Fruit fly (Drosophila melanogaster) whole organism, embryonic: Measurements from ENCODE around the gene CG10508.

Experiments
- Abd-B ChIP-seq: fragments of 200-800 bp; sonication (Bioruptor generic); optimal IDR thresholded peaks from 2 replicates; lab custom pipeline; 2018; ENCODE audit warnings: missing biosample characterization, mild to moderate bottlenecking, missing genetic modification characterization, moderate library complexity
- Aef1 ChIP-seq: fragments of 200-800 bp; sonication (Bioruptor generic); IDR thresholded peaks from 3 replicates; pipeline ENCODE4 v1.3.6; 2022; ENCODE audit warnings: missing biosample characterization, missing genetic modification characterization
- BEAF-32 ChIP-seq: fragments of 200-800 bp; sonication (Bioruptor generic); optimal IDR thresholded peaks from 3 replicates; lab custom pipeline; 2017; ENCODE audit warnings: missing biosample characterization, missing genetic modification characterization, mild to moderate bottlenecking, moderate library complexity, missing genetic modification reagents
- CG14667 ChIP-seq: fragments of 200-800 bp; sonication (Bioruptor generic); IDR thresholded peaks from 2 replicates; pipeline ENCODE4 v1.3.6; 2022; ENCODE audit warnings: missing biosample characterization, missing genetic modification characterization
- CG1529 ChIP-seq: fragments of 200-800 bp; sonication (Bioruptor generic); optimal IDR thresholded peaks from 3 replicates; lab custom pipeline; 2018; ENCODE audit warnings: missing biosample characterization, missing genetic modification characterization
- CG15479 ChIP-seq: fragments of 200-800 bp; sonication (Bioruptor generic); optimal IDR thresholded peaks from 3 replicates; lab custom pipeline; 2019; ENCODE audit warnings: missing biosample characterization, mild to moderate bottlenecking, missing genetic modification characterization, moderate library complexity
- CG1603 ChIP-seq: fragments of 200-800 bp; sonication (Bioruptor generic); optimal IDR thresholded peaks from 2 replicates; lab custom pipeline; 2019; ENCODE audit warnings: missing biosample characterization, mild to moderate bottlenecking, missing genetic modification characterization, moderate library complexity
- CG17328 ChIP-seq: fragments of 200-800 bp; sonication (Bioruptor generic); IDR thresholded peaks from 2 replicates; pipeline ENCODE4 v1.3.6; 2022; ENCODE audit warnings: missing biosample characterization, missing genetic modification characterization
- CG17361 ChIP-seq: fragments of 200-800 bp; sonication (Bioruptor generic); IDR thresholded peaks from 3 replicates; pipeline ENCODE4 v1.3.6; 2022; ENCODE audit warnings: missing biosample characterization, missing genetic modification characterization
- CG17829 ChIP-seq: fragments of 200-800 bp; optimal IDR thresholded peaks from 2 replicates; lab custom pipeline; 2019; ENCODE audit warnings: missing biosample characterization, mild to moderate bottlenecking, missing genetic modification characterization, moderate library complexity
- CG2199 ChIP-seq: fragments of 200-800 bp; sonication (Bioruptor generic); IDR thresholded peaks from 3 replicates; pipeline ENCODE4 v1.3.6; 2022; ENCODE audit warnings: missing biosample characterization, missing genetic modification characterization
- CG3065 ChIP-seq: fragments of 200-800 bp; sonication (Bioruptor generic); optimal IDR thresholded peaks from 2 replicates; lab custom pipeline; 2016; ENCODE audit warnings: missing biosample characterization, missing genetic modification characterization
- CG31365 ChIP-seq: fragments of 200-800 bp; sonication (Bioruptor generic); optimal IDR thresholded peaks from 2 replicates; lab custom pipeline; 2018; ENCODE audit warnings: missing biosample characterization, mild to moderate bottlenecking, missing genetic modification characterization
- CG34376 ChIP-seq: fragments of 200-800 bp; sonication (Bioruptor generic); optimal IDR thresholded peaks from 2 replicates; lab custom pipeline; 2018; ENCODE audit warnings: missing biosample characterization, mild to moderate bottlenecking, missing genetic modification characterization
- CG3838 ChIP-seq: fragments of 200-800 bp; sonication (Bioruptor generic); optimal IDR thresholded peaks from 3 replicates; lab custom pipeline; 2016; ENCODE audit warnings: missing biosample characterization, missing genetic modification characterization
- CG4328 ChIP-seq: fragments of 200-800 bp; sonication (Bioruptor generic); optimal IDR thresholded peaks from 3 replicates; lab custom pipeline; 2017; ENCODE audit warnings: missing biosample characterization, missing genetic modification reagents, missing genetic modification characterization
- CG4820 ChIP-seq: fragments of 200-800 bp; sonication (Bioruptor generic); optimal IDR thresholded peaks from 3 replicates; lab custom pipeline; 2016; ENCODE audit warnings: missing biosample characterization, missing genetic modification characterization
- CG9609 ChIP-seq: fragments of 200-800 bp; sonication (Bioruptor generic); optimal IDR thresholded peaks from 3 replicates; lab custom pipeline; 2016; ENCODE audit warnings: missing biosample characterization, missing genetic modification characterization
- CG9727 ChIP-seq: fragments of 200-800 bp; sonication (Bioruptor generic); optimal IDR thresholded peaks from 3 replicates; lab custom pipeline; 2017; ENCODE audit warnings: missing biosample characterization, mild to moderate bottlenecking, missing genetic modification characterization
- Dad ChIP-seq: fragments of 200-800 bp; sonication (Bioruptor generic); optimal IDR thresholded peaks from 3 replicates; lab custom pipeline; 2016; ENCODE audit warnings: missing biosample characterization, missing genetic modification characterization
- Doc2 ChIP-seq: fragments of 200-800 bp; sonication (Bioruptor generic); IDR thresholded peaks from 2 replicates; pipeline ENCODE4 v1.3.6; 2022; ENCODE audit warnings: missing biosample characterization, missing genetic modification characterization
- E2f2 ChIP-seq: fragments of 200-800 bp; sonication (Bioruptor generic); IDR thresholded peaks from 2 replicates; pipeline ENCODE4 v1.3.6; 2022; ENCODE audit warnings: missing biosample characterization, missing genetic modification characterization
- Fer2 ChIP-seq: fragments of 200-800 bp; sonication (Bioruptor generic); optimal IDR thresholded peaks from 2 replicates; lab custom pipeline; 2018; ENCODE audit warnings: missing biosample characterization, mild to moderate bottlenecking, missing genetic modification characterization, moderate library complexity
- Hmx ChIP-seq: fragments of 200-800 bp; sonication (Bioruptor generic); optimal IDR thresholded peaks from 2 replicates; lab custom pipeline; 2016; ENCODE audit warnings: missing biosample characterization, missing genetic modification characterization
- Med ChIP-seq: fragments of 200-800 bp; sonication (Bioruptor generic); peaks from one replicate; lab custom pipeline; 2016; ENCODE audit warnings: missing biosample characterization, missing genetic modification characterization, mild to moderate bottlenecking, inconsistent platforms, moderate library complexity
- Oaz ChIP-seq: fragments of 200-800 bp; sonication (Bioruptor generic); IDR thresholded peaks from 2 replicates; pipeline ENCODE4 v1.3.6; 2022; ENCODE audit warnings: missing biosample characterization, missing genetic modification characterization
- Side ChIP-seq: fragments of 200-800 bp; sonication (Bioruptor generic); optimal IDR thresholded peaks from 2 replicates; lab custom pipeline; 2016; ENCODE audit warnings: missing biosample characterization, missing genetic modification characterization
- Sox100B ChIP-seq: fragments of 200-800 bp; sonication (Bioruptor generic); optimal IDR thresholded peaks from 3 replicates; lab custom pipeline; 2018; ENCODE audit warnings: missing biosample characterization, mild to moderate bottlenecking, missing genetic modification characterization
- amos ChIP-seq: fragments of 200-800 bp; sonication (Bioruptor generic); IDR thresholded peaks from 2 replicates; pipeline ENCODE4 v1.3.6; 2022; ENCODE audit warnings: missing biosample characterization, missing genetic modification characterization; ENCODE audit not compliant: partially characterized antibody
- bsh ChIP-seq, 2 experiments: fragments of 200-800 bp; sonication (Bioruptor generic); optimal IDR thresholded peaks; 2 replicates each; lab custom pipeline; 2017 to 2018; ENCODE audit warnings: mild to moderate bottlenecking in 2 of 2, missing biosample characterization in 2 of 2, missing genetic modification characterization in 2 of 2, moderate library complexity in 1 of 2
- cad ChIP-seq: fragments of >200 bp; optimal IDR thresholded peaks from 2 replicates; lab custom pipeline; 2017; ENCODE audit warnings: missing biosample characterization, missing genetic modification characterization
- chm ChIP-seq: fragments of 200-800 bp; sonication (Bioruptor generic); IDR thresholded peaks from 2 replicates; pipeline ENCODE4 v1.3.6; 2022; ENCODE audit warnings: missing biosample characterization, missing genetic modification characterization
- croc ChIP-seq: fragments of 200-800 bp; sonication (Bioruptor generic); conservative IDR thresholded peaks from 3 replicates; pipeline ENCODE4 v1.3.6; 2022; ENCODE audit warnings: missing biosample characterization, missing genetic modification characterization
- cwo ChIP-seq: fragments of 200-800 bp; sonication (Bioruptor generic); optimal IDR thresholded peaks from 3 replicates; lab custom pipeline; 2017; ENCODE audit warnings: missing biosample characterization, missing genetic modification characterization, mild to moderate bottlenecking, moderate library complexity, missing genetic modification reagents
- fd3F ChIP-seq: fragments of 200-800 bp; sonication (Bioruptor generic); optimal IDR thresholded peaks from 2 replicates; lab custom pipeline; 2018; ENCODE audit warnings: missing biosample characterization, mild to moderate bottlenecking, missing genetic modification characterization, moderate library complexity
- ftz-f1 ChIP-seq: fragments of 200-800 bp; sonication (Bioruptor generic); optimal IDR thresholded peaks from 2 replicates; lab custom pipeline; 2016; ENCODE audit warnings: missing biosample characterization, missing genetic modification characterization
- hkb ChIP-seq, 2 experiments: fragments of 200-800 bp in 1 of 2; fragments of >200 bp in 1 of 2; sonication (Bioruptor generic) in 1 of 2; IDR thresholded peaks in 1 of 2; optimal IDR thresholded peaks in 1 of 2; 2 replicates each; pipeline versions ENCODE4 v1.3.6 to Lab custom; 2017 to 2022; ENCODE audit warnings: missing biosample characterization in 1 of 2, missing genetic modification characterization in 1 of 2
- hth ChIP-seq: fragments of >200 bp; optimal IDR thresholded peaks from 2 replicates; lab custom pipeline; 2017; ENCODE audit warnings: inconsistent platforms
- ind ChIP-seq: fragments of 200-800 bp; sonication (Bioruptor generic); optimal IDR thresholded peaks from 3 replicates; lab custom pipeline; 2016; ENCODE audit warnings: missing biosample characterization, missing genetic modification characterization
- knrl ChIP-seq: fragments of 200-800 bp; sonication (Bioruptor generic); IDR thresholded peaks from 3 replicates; pipeline ENCODE4 v1.3.6; 2022; ENCODE audit warnings: missing biosample characterization, missing genetic modification characterization; ENCODE audit not compliant: partially characterized antibody
- maf-S ChIP-seq: fragments of 200-800 bp; sonication (Bioruptor generic); optimal IDR thresholded peaks from 2 replicates; lab custom pipeline; 2016; ENCODE audit warnings: missing biosample characterization, missing genetic modification characterization
- mld ChIP-seq: fragments of 200-800 bp; sonication (Bioruptor generic); IDR thresholded peaks from 3 replicates; pipeline ENCODE4 v1.3.6; 2022; ENCODE audit warnings: missing biosample characterization, missing genetic modification characterization; ENCODE audit not compliant: partially characterized antibody
- pan ChIP-seq, 4 experiments: fragments of >200 bp in 3 of 4; fragments of 200-800 bp in 1 of 4; sonication (Bioruptor generic) in 1 of 4; optimal IDR thresholded peaks in 3 of 4; IDR thresholded peaks in 1 of 4; 2 replicates each; pipeline versions ENCODE4 v1.3.6 to Lab custom; 2017 to 2022; ENCODE audit warnings: missing biosample characterization in 2 of 4, missing genetic modification characterization in 2 of 4, mixed read lengths in 1 of 4
- peb ChIP-seq: fragments of 200-800 bp; sonication (Bioruptor generic); IDR thresholded peaks from 2 replicates; pipeline ENCODE4 v1.3.6; 2022; ENCODE audit warnings: missing biosample characterization, missing genetic modification characterization
- pnt ChIP-seq: fragments of 200-800 bp; sonication (Bioruptor generic); optimal IDR thresholded peaks from 3 replicates; lab custom pipeline; 2016; ENCODE audit warnings: missing biosample characterization, missing genetic modification characterization
- slou ChIP-seq: fragments of 200-800 bp; sonication (Bioruptor generic); optimal IDR thresholded peaks from 3 replicates; lab custom pipeline; 2016; ENCODE audit warnings: missing biosample characterization, missing genetic modification characterization
- sqz ChIP-seq: fragments of 200-800 bp; sonication (Bioruptor generic); optimal IDR thresholded peaks from 3 replicates; lab custom pipeline; 2018; ENCODE audit warnings: missing biosample characterization, mild to moderate bottlenecking, missing genetic modification characterization
- sug ChIP-seq: fragments of 200-800 bp; optimal IDR thresholded peaks from 2 replicates; lab custom pipeline; 2019; ENCODE audit warnings: missing biosample characterization, mild to moderate bottlenecking, missing genetic modification characterization, moderate library complexity
- zfh1 ChIP-seq: fragments of 200-800 bp; sonication (Bioruptor generic); IDR thresholded peaks from 3 replicates; pipeline ENCODE4 v1.3.6; 2022; ENCODE audit warnings: missing biosample characterization, missing genetic modification characterization

CG10508 gene

dm6 chr3L:21253761-21254523 is 43.9 kb downstream of the CG10508 start (continued):
- TF ChIP-seq pan (optimal IDR thresholded peaks at IDR 0.05; lab: Kevin White, UChicago) = no peak
- TF ChIP-seq pan (GFP tag; optimal IDR thresholded peaks at IDR 0.05 in 1 of 2, IDR thresholded peaks at IDR 0.05 in 1 of 2) = no peak
- no peak for TF ChIP-seq CG3065
- TF ChIP-seq CG3838 = no peak
- TF ChIP-seq sug = no peak
- no peak for TF ChIP-seq Oaz (GFP tag; lab: Robert Waterston, UW)
- peak; percentile 54 for TF ChIP-seq CG9727 (GFP tag; lab: Kevin White, UChicago)
- peak; percentile 29 for TF ChIP-seq ind (GFP tag; lab: Kevin White, UChicago)
- peak; percentile 65 for TF ChIP-seq CG17829
- no peak for TF ChIP-seq hkb (optimal IDR thresholded peaks at IDR 0.05; lab: Kevin White, UChicago)
- peak; percentile 35; the same call in 1 of the 2 replicates for TF ChIP-seq hkb (GFP tag; IDR thresholded peaks at IDR 0.05; lab: Robert Waterston, UW)
- TF ChIP-seq CG9609 (GFP tag; lab: Kevin White, UChicago) = no peak
- no peak for TF ChIP-seq amos
- TF ChIP-seq CG15479 (GFP tag; lab: Kevin White, UChicago) = no peak
- no peak for TF ChIP-seq Fer2
- peak; percentile 12 for TF ChIP-seq Med (GFP tag; lab: Kevin White, UChicago)
- TF ChIP-seq bsh (GFP tag; optimal IDR thresholded peaks at IDR 0.05; lab: Kevin White, UChicago) = peak; percentile 70 to 90
- TF ChIP-seq croc = 0 out of 3 replicates have a peak, but pooled peaks have one; percentile 31
- TF ChIP-seq sqz (GFP tag; lab: Kevin White, UChicago) = no peak
- TF ChIP-seq CG1603 (tag; lab: Kevin White, UChicago) = peak; percentile 67
- no peak for TF ChIP-seq slou
- TF ChIP-seq CG17328 (GFP tag; lab: Robert Waterston, UW) = no peak; the same call in 1 of the 2 replicates
- peak; percentile 57; the same call in 1 of the 3 replicates for TF ChIP-seq zfh1 (GFP tag; lab: Robert Waterston, UW)
- peak; percentile 41 for TF ChIP-seq Sox100B
- peak; percentile 32; the same call in 1 of the 2 replicates for TF ChIP-seq chm (GFP tag; lab: Robert Waterston, UW)
- TF ChIP-seq Abd-B (GFP tag; lab: Kevin White, UChicago) = no peak
- no peak for TF ChIP-seq cad (GFP tag; lab: Kevin White, UChicago)
- TF ChIP-seq CG2199 (GFP tag; lab: Robert Waterston, UW) = no peak
- TF ChIP-seq fd3F (GFP tag; lab: Kevin White, UChicago) = no peak
- TF ChIP-seq CG34376 = no peak
- TF ChIP-seq Doc2 (GFP tag; lab: Robert Waterston, UW) = no peak
- no peak for TF ChIP-seq hth (lab: Kevin White, UChicago)
- TF ChIP-seq mld (GFP tag; lab: Robert Waterston, UW) = no peak
- peak; percentile 42 for TF ChIP-seq pnt
- TF ChIP-seq maf-S = no peak
- peak; percentile 50; the same call in 2 of the 3 replicates for TF ChIP-seq CG17361 (GFP tag; lab: Robert Waterston, UW)
- TF ChIP-seq knrl (GFP tag; lab: Robert Waterston, UW) = no peak
- TF ChIP-seq Aef1 (GFP tag; lab: Robert Waterston, UW) = no peak
- no peak for TF ChIP-seq ftz-f1
- TF ChIP-seq E2f2 (GFP tag; lab: Robert Waterston, UW) = peak; percentile 34; the same call in 1 of the 2 replicates
- TF ChIP-seq Hmx (GFP tag; lab: Kevin White, UChicago) = no peak
- no peak for TF ChIP-seq Dad (GFP tag; lab: Kevin White, UChicago)
- TF ChIP-seq CG14667 = no peak
- TF ChIP-seq CG1529 (GFP tag; lab: Kevin White, UChicago) = no peak
- no peak for TF ChIP-seq BEAF-32 (GFP tag; lab: Kevin White, UChicago)
- TF ChIP-seq cwo (GFP tag; lab: Kevin White, UChicago) = no peak
- peak; percentile 27 for TF ChIP-seq CG4820 (GFP tag; lab: Kevin White, UChicago)
- no peak for TF ChIP-seq CG4328 (GFP tag; lab: Kevin White, UChicago)
- no peak for TF ChIP-seq peb
- TF ChIP-seq CG31365 = no peak
- no peak for TF ChIP-seq Side
